Worm (Caenorhabditis elegans) whole organism, young adult: ENCODE measurements around the gene W04G3.12.

ENCODE experiments used
- B0019.2 ChIP-seq: fragments of 200-800 bp; sonication (Bioruptor generic); conservative IDR thresholded peaks from 2 replicates; pipeline ENCODE4 v1.3.6; 2022; ENCODE audit warnings: missing genetic modification reagents, missing genetic modification characterization, missing compliant biosample characterization
- B0035.1 ChIP-seq: sonication (generic microtip); optimal IDR thresholded peaks from 2 replicates; lab custom pipeline; 2016; ENCODE audit warnings: missing genetic modification characterization, mild to moderate bottlenecking, missing compliant biosample characterization, missing genotype, missing genetic modification reagents
- B0336.3 ChIP-seq: fragments of 200-800 bp; sonication (Bioruptor generic); IDR thresholded peaks from 2 replicates; pipeline ENCODE4 v1.3.6; 2022; ENCODE audit warnings: missing genetic modification characterization, missing compliant biosample characterization
- C06A6.2 ChIP-seq: fragments of 200-800 bp; sonication (Bioruptor generic); conservative IDR thresholded peaks from 2 replicates; pipeline ENCODE4 v1.3.6; 2022; ENCODE audit warnings: missing genetic modification characterization, missing compliant biosample characterization
- C17E4.6 ChIP-seq: fragments of 200-800 bp; sonication (Bioruptor generic); IDR thresholded peaks from 2 replicates; pipeline ENCODE4 v1.3.6; 2022; ENCODE audit warnings: missing genetic modification reagents, missing genetic modification characterization, missing compliant biosample characterization
- D2030.7 ChIP-seq: fragments of 200-800 bp; sonication (Bioruptor generic); IDR thresholded peaks from 2 replicates; pipeline ENCODE4 v1.3.6; 2022; ENCODE audit warnings: missing genetic modification reagents, missing genetic modification characterization, missing compliant biosample characterization
- F22D6.2 ChIP-seq: sonication (generic microtip); optimal IDR thresholded peaks from 2 replicates; lab custom pipeline; 2016; ENCODE audit warnings: mild to moderate bottlenecking, missing genetic modification characterization, missing compliant biosample characterization
- F39B2.1 ChIP-seq: fragments of 200-800 bp; sonication (Bioruptor generic); IDR thresholded peaks from 2 replicates; pipeline ENCODE4 v1.3.6; 2022; ENCODE audit warnings: missing genetic modification reagents, missing genetic modification characterization, missing compliant biosample characterization
- F57A8.1 ChIP-seq: fragments of 200-800 bp; sonication (Bioruptor generic); optimal IDR thresholded peaks from 2 replicates; lab custom pipeline; 2018; ENCODE audit warnings: mild to moderate bottlenecking, missing genetic modification characterization, moderate library complexity, missing compliant biosample characterization
- K12H6.12 ChIP-seq: fragments of 200-800 bp; sonication (Bioruptor generic); optimal IDR thresholded peaks from 2 replicates; lab custom pipeline; 2018; ENCODE audit warnings: mild to moderate bottlenecking, missing genetic modification characterization, missing compliant biosample characterization
- Y67H2A.10 ChIP-seq: fragments of 200-800 bp; sonication (Bioruptor generic); conservative IDR thresholded peaks from 2 replicates; pipeline ENCODE4 v1.3.6; 2022; ENCODE audit warnings: missing genetic modification reagents, missing genetic modification characterization, missing compliant biosample characterization
- Y95B8A.8 ChIP-seq: fragments of 200-800 bp; sonication (Bioruptor generic); IDR thresholded peaks from 2 replicates; pipeline ENCODE4 v1.3.6; 2022; ENCODE audit warnings: missing genetic modification reagents, missing genetic modification characterization, missing compliant biosample characterization
- ama-1 ChIP-seq, 3 experiments: fragments of 150-350 bp in 1 of 3; sonication (generic microtip) in 2 of 3; optimal IDR thresholded peaks; 2 replicates each; lab custom pipeline; 2014 to 2018; ENCODE audit warnings: missing biosample characterization in 2 of 3, missing genetic modification characterization in 2 of 3, missing genetic modification reagents in 2 of 3
- bed-2 ChIP-seq: fragments of 200-800 bp; sonication (Bioruptor generic); IDR thresholded peaks from 2 replicates; pipeline ENCODE4 v1.3.6; 2022; ENCODE audit warnings: missing genetic modification reagents, missing genetic modification characterization, missing compliant biosample characterization
- ccch-3 ChIP-seq: fragments of 200-800 bp; sonication (Bioruptor generic); optimal IDR thresholded peaks from 2 replicates; lab custom pipeline; 2018; ENCODE audit warnings: mild to moderate bottlenecking, missing genetic modification characterization, missing compliant biosample characterization
- ceh-91 ChIP-seq: fragments of 200-800 bp; sonication (Bioruptor generic); IDR thresholded peaks from 2 replicates; pipeline ENCODE4 v1.3.6; 2022; ENCODE audit warnings: missing genetic modification reagents, missing genetic modification characterization, missing compliant biosample characterization
- dpff-1 ChIP-seq: sonication (generic microtip); optimal IDR thresholded peaks from 2 replicates; lab custom pipeline; 2017; ENCODE audit warnings: mild to moderate bottlenecking, missing genetic modification characterization, missing compliant biosample characterization
- efl-1 ChIP-seq: fragments of 150-350 bp; optimal IDR thresholded peaks from 2 replicates; lab custom pipeline; 2014; ENCODE audit warnings: missing biosample characterization, missing genetic modification reagents, missing genetic modification characterization
- egl-44 ChIP-seq: fragments of 200-800 bp; sonication (Bioruptor generic); IDR thresholded peaks from 2 replicates; pipeline ENCODE4 v1.3.6; 2022; ENCODE audit warnings: missing genetic modification reagents, missing genetic modification characterization, missing compliant biosample characterization
- ekl-4 ChIP-seq: fragments of 200-800 bp; sonication (Bioruptor generic); IDR thresholded peaks from 2 replicates; pipeline ENCODE4 v1.3.6; 2022; ENCODE audit warnings: missing genetic modification reagents, missing genetic modification characterization, missing compliant biosample characterization
- gei-17 ChIP-seq: fragments of 200-800 bp; sonication (Bioruptor generic); optimal IDR thresholded peaks from 2 replicates; lab custom pipeline; 2018; ENCODE audit warnings: mild to moderate bottlenecking, missing genetic modification characterization, missing compliant biosample characterization
- him-1 ChIP-seq: sonication (generic microtip); optimal IDR thresholded peaks from 2 replicates; lab custom pipeline; 2016; ENCODE audit warnings: missing genotype, missing genetic modification reagents, missing genetic modification characterization, missing compliant biosample characterization
- lin-26 ChIP-seq: fragments of 200-800 bp; sonication (Bioruptor generic); IDR thresholded peaks from 2 replicates; pipeline ENCODE4 v1.3.6; 2022; ENCODE audit warnings: missing genetic modification reagents, missing genetic modification characterization, missing compliant biosample characterization
- madf-10 ChIP-seq: sonication (generic microtip); optimal IDR thresholded peaks from 2 replicates; lab custom pipeline; 2016; ENCODE audit warnings: mild to moderate bottlenecking, missing genetic modification characterization, missing compliant biosample characterization
- madf-3 ChIP-seq: fragments of 200-800 bp; sonication (Bioruptor generic); IDR thresholded peaks from 2 replicates; pipeline ENCODE4 v1.3.6; 2022; ENCODE audit warnings: missing genetic modification reagents, missing genetic modification characterization, missing compliant biosample characterization
- madf-6 ChIP-seq: fragments of 200-800 bp; sonication (Bioruptor generic); IDR thresholded peaks from 2 replicates; pipeline ENCODE4 v1.3.6; 2022; ENCODE audit warnings: missing genetic modification reagents, missing genetic modification characterization, missing compliant biosample characterization
- mel-28 ChIP-seq: sonication (generic microtip); optimal IDR thresholded peaks from 2 replicates; lab custom pipeline; 2016; ENCODE audit warnings: borderline replicate concordance, mild to moderate bottlenecking, missing genetic modification characterization, missing compliant biosample characterization
- nfya-1 ChIP-seq: sonication (generic microtip); optimal IDR thresholded peaks from 2 replicates; lab custom pipeline; 2017; ENCODE audit warnings: antibody characterized with exemption, missing compliant biosample characterization, missing genetic modification characterization, borderline replicate concordance; ENCODE audit not compliant: insufficient read depth
- nfya-2 ChIP-seq: fragments of 200-800 bp; sonication (Bioruptor generic); IDR thresholded peaks from 2 replicates; pipeline ENCODE4 v1.3.6; 2022; ENCODE audit warnings: missing genetic modification reagents, missing genetic modification characterization, missing compliant biosample characterization
- nfyb-1 ChIP-seq: fragments of 200-800 bp; sonication (Bioruptor generic); IDR thresholded peaks from 2 replicates; pipeline ENCODE4 v1.3.6; 2022; ENCODE audit warnings: missing genetic modification reagents, missing genetic modification characterization, missing compliant biosample characterization
- nhr-120 ChIP-seq: fragments of 200-800 bp; sonication (Bioruptor generic); IDR thresholded peaks from 2 replicates; pipeline ENCODE4 v1.3.6; 2022; ENCODE audit warnings: missing genetic modification characterization, missing compliant biosample characterization
- nhr-179 ChIP-seq: sonication (generic microtip); optimal IDR thresholded peaks from 2 replicates; lab custom pipeline; 2016; ENCODE audit warnings: mild to moderate bottlenecking, missing genetic modification characterization, missing compliant biosample characterization
- nhr-27 ChIP-seq: fragments of 200-800 bp; sonication (Bioruptor generic); optimal IDR thresholded peaks from 2 replicates; lab custom pipeline; 2018; ENCODE audit warnings: mild to moderate bottlenecking, missing genetic modification characterization, moderate library complexity, missing compliant biosample characterization
- pha-4 ChIP-seq: fragments of 150-350 bp; sonication (generic microtip); optimal IDR thresholded peaks from 2 replicates; lab custom pipeline; 2014; ENCODE audit warnings: missing biosample characterization, missing genetic modification reagents, missing genetic modification characterization
- rcor-1 ChIP-seq: fragments of 200-800 bp; sonication (Bioruptor generic); IDR thresholded peaks from 2 replicates; pipeline ENCODE4 v1.3.6; 2022; ENCODE audit warnings: missing genetic modification reagents, missing genetic modification characterization, missing compliant biosample characterization
- rpc-1 ChIP-seq, 2 experiments: fragments of 150-350 bp in 1 of 2; sonication (generic microtip) in 1 of 2; optimal IDR thresholded peaks; 2 replicates each; lab custom pipeline; 2014 to 2018; ENCODE audit warnings: missing biosample characterization in 1 of 2, missing genetic modification characterization in 1 of 2, missing genetic modification reagents in 1 of 2, missing genotype in 1 of 2
- sea-2 ChIP-seq: fragments of 200-800 bp; sonication (Bioruptor generic); IDR thresholded peaks from 2 replicates; pipeline ENCODE4 v1.3.6; 2022; ENCODE audit warnings: missing genetic modification characterization, missing compliant biosample characterization
- snpc-1.1 ChIP-seq: sonication (generic microtip); optimal IDR thresholded peaks from 2 replicates; lab custom pipeline; 2017; ENCODE audit warnings: missing genetic modification characterization, mild to moderate bottlenecking, missing compliant biosample characterization, antibody characterized with exemption, moderate library complexity, missing genotype, missing genetic modification reagents; ENCODE audit not compliant: insufficient read depth
- tbx-9 ChIP-seq: sonication (generic microtip); optimal IDR thresholded peaks from 2 replicates; lab custom pipeline; 2016; ENCODE audit warnings: borderline replicate concordance, missing genetic modification characterization, inconsistent platforms, missing compliant biosample characterization
- unc-130 ChIP-seq: sonication (generic microtip); optimal IDR thresholded peaks from 2 replicates; lab custom pipeline; 2016; ENCODE audit warnings: missing genetic modification reagents, missing genetic modification characterization, missing compliant biosample characterization
- unc-62 ChIP-seq: fragments of 150-350 bp; optimal IDR thresholded peaks from 2 replicates; lab custom pipeline; 2014; ENCODE audit warnings: missing biosample characterization, missing genetic modification reagents, missing genetic modification characterization
- ztf-28 ChIP-seq: fragments of 200-800 bp; sonication (Bioruptor generic); IDR thresholded peaks from 2 replicates; pipeline ENCODE4 v1.3.6; 2022; ENCODE audit warnings: missing genetic modification reagents, missing genetic modification characterization, missing compliant biosample characterization
- ztf-6 ChIP-seq: fragments of 200-800 bp; sonication (Bioruptor generic); IDR thresholded peaks from 2 replicates; pipeline ENCODE4 v1.3.6; 2022; ENCODE audit warnings: missing genetic modification reagents, missing genetic modification characterization, missing compliant biosample characterization

The W04G3.12 gene

ce11 chrX:11098086-11098485 lies 21.5 kb upstream of the W04G3.12 start, which contains the start of gene W02H3.3:
W02H3.3 (minus strand) TSS chrX:11098186.
- TF ChIP-seq ekl-4 (GFP tag; lab: Robert Waterston, UW) (no peak), madf-3 (no peak), nhr-120 (GFP tag; lab: Robert Waterston, UW) (no peak), ccch-3 (GFP tag; lab: Kevin White, UChicago) (no peak)

- no peak for TF ChIP-seq unc-130 (GFP tag; lab: Kevin White, UChicago)
- TF ChIP-seq F22D6.2 (tag; lab: Kevin White, UChicago) = no peak
- TF ChIP-seq nhr-27 (tag; lab: Kevin White, UChicago) = no peak
- TF ChIP-seq nfya-1 (tag; lab: Kevin White, UChicago) = no peak
Observed at ce11 chrX:11097343-11097742, 20.7 kb upstream of the W04G3.12 start.

- TF ChIP-seq C17E4.6 (peak; percentile 64; the same call in 1 of the 2 replicates), sea-2 (GFP tag; lab: Robert Waterston, UW) (no peak), ztf-6 (GFP tag; lab: Robert Waterston, UW) (peak; percentile 82; the same call in 1 of the 2 replicates), F39B2.1 (GFP tag; lab: Robert Waterston, UW) (peak; percentile 70; the same call in 1 of the 2 replicates), Y67H2A.10 (GFP tag; lab: Robert Waterston, UW) (no peak), madf-3 (peak; percentile 66; the same call in 1 of the 2 replicates), K12H6.12 (peak; percentile 84), B0019.2 (no peak), snpc-1.1 (peak; percentile 7), unc-130 (GFP tag; lab: Kevin White, UChicago) (no peak), B0035.1 (tag; lab: Kevin White, UChicago) (peak; percentile 87), egl-44 (GFP tag; lab: Robert Waterston, UW) (0 out of 2 replicates have a peak, but pooled peaks have one; percentile 55), Y95B8A.8 (GFP tag; lab: Robert Waterston, UW) (no peak), C06A6.2 (peak; percentile 62; the same call in 1 of the 2 replicates), rpc-1 (optimal IDR thresholded peaks at IDR 0.05; lab: Kevin White, UChicago) (peak; percentile 84), rpc-1 (tag; optimal IDR thresholded peaks at IDR 0.05; lab: Kevin White, UChicago) (peak; percentile 84), F57A8.1 (no peak), nfya-2 (GFP tag; lab: Robert Waterston, UW) (no peak), madf-10 (peak; percentile 86), dpff-1 (no peak), madf-6 (GFP tag; lab: Robert Waterston, UW) (no peak), gei-17 (GFP tag; lab: Kevin White, UChicago) (peak; percentile 80), pha-4 (no peak), bed-2 (GFP tag; lab: Robert Waterston, UW) (0 out of 2 replicates have a peak, but pooled peaks have one; percentile 58), tbx-9 (tag; lab: Kevin White, UChicago) (peak; percentile 18), nfyb-1 (GFP tag; lab: Robert Waterston, UW) (peak; percentile 80; the same call in 1 of the 2 replicates), lin-26 (GFP tag; lab: Robert Waterston, UW) (peak; percentile 83), D2030.7 (GFP tag; lab: Robert Waterston, UW) (peak; percentile 77), ceh-91 (GFP tag; lab: Robert Waterston, UW) (peak; percentile 25; the same call in 1 of the 2 replicates), efl-1 (GFP tag; lab: Kevin White, UChicago) (no peak), ama-1 (optimal IDR thresholded peaks at IDR 0.05; lab: Kevin White, UChicago) (no peak), ama-1 (GFP tag; optimal IDR thresholded peaks at IDR 0.05; lab: Kevin White, UChicago) (peak; percentile 54 to 78), ztf-28 (0 out of 2 replicates have a peak, but pooled peaks have one; percentile 17), B0336.3 (GFP tag; lab: Robert Waterston, UW) (peak; percentile 77; the same call in 1 of the 2 replicates), nhr-179 (peak; percentile 46), mel-28 (tag; lab: Kevin White, UChicago) (peak; percentile 71), rcor-1 (GFP tag; lab: Robert Waterston, UW) (peak; percentile 92), him-1 (peak; percentile 94), unc-62 (GFP tag; lab: Kevin White, UChicago) (no peak)
Observed at ce11 chrX:11095480-11095879, 18.9 kb upstream of the W04G3.12 start.
